Worm (Caenorhabditis elegans) whole organism, L4 larva: ENCODE data around the gene Y73F4A.1.

ENCODE experiments used
- D1046.2 ChIP-seq: fragments of 200-800 bp; sonication (Bioruptor generic); IDR thresholded peaks from 2 replicates; pipeline ENCODE4 v1.3.6; 2022; ENCODE audit warnings: missing genetic modification characterization, missing compliant biosample characterization
- F10B5.3 ChIP-seq: sonication (generic microtip); optimal IDR thresholded peaks from 2 replicates; lab custom pipeline; 2016; ENCODE audit warnings: mild to moderate bottlenecking, missing genetic modification characterization, missing compliant biosample characterization
- F49E8.2 ChIP-seq: sonication (generic microtip); optimal IDR thresholded peaks from 2 replicates; lab custom pipeline; 2016; ENCODE audit warnings: missing compliant biosample characterization, mild to moderate bottlenecking, missing genetic modification characterization, borderline replicate concordance
- T20F7.1 ChIP-seq: fragments of 200-800 bp; sonication (Bioruptor generic); optimal IDR thresholded peaks from 2 replicates; lab custom pipeline; 2018; ENCODE audit warnings: mild to moderate bottlenecking, missing genetic modification characterization, missing compliant biosample characterization
- Y105C5A.15 ChIP-seq: fragments of 200-800 bp; sonication (Bioruptor generic); IDR thresholded peaks from 2 replicates; pipeline ENCODE4 v1.3.6; 2022; ENCODE audit warnings: missing genetic modification characterization, missing compliant biosample characterization
- Y75B8A.6 ChIP-seq: fragments of 200-800 bp; sonication (Bioruptor generic); IDR thresholded peaks from 2 replicates; pipeline ENCODE4 v1.3.6; 2022; ENCODE audit warnings: missing genetic modification reagents, missing genetic modification characterization, missing compliant biosample characterization
- ZK337.2 ChIP-seq: fragments of 200-800 bp; sonication (Bioruptor generic); IDR thresholded peaks from 2 replicates; pipeline ENCODE4 v1.3.6; 2022; ENCODE audit warnings: missing genetic modification reagents, missing genetic modification characterization, missing compliant biosample characterization
- aha-1 ChIP-seq: fragments of 150-350 bp; peaks from one replicate; lab custom pipeline; 2014; ENCODE audit warnings: missing biosample characterization, missing genetic modification characterization
- arid-1 ChIP-seq: fragments of 200-800 bp; sonication (Bioruptor generic); conservative IDR thresholded peaks from 2 replicates; pipeline ENCODE4 v1.3.6; 2022; ENCODE audit warnings: missing genetic modification reagents, missing genetic modification characterization, missing compliant biosample characterization
- ceh-32 ChIP-seq: sonication (generic microtip); optimal IDR thresholded peaks from 2 replicates; lab custom pipeline; 2016; ENCODE audit warnings: mild to moderate bottlenecking, missing genetic modification characterization, missing compliant biosample characterization; ENCODE audit not compliant: poor library complexity
- ceh-82 ChIP-seq: sonication (generic microtip); optimal IDR thresholded peaks from 2 replicates; lab custom pipeline; 2017; ENCODE audit warnings: missing biosample characterization, missing genetic modification characterization
- cey-2 ChIP-seq: sonication (generic microtip); optimal IDR thresholded peaks from 3 replicates; lab custom pipeline; 2017; ENCODE audit warnings: missing genetic modification characterization, mild to moderate bottlenecking, missing compliant biosample characterization, antibody characterized with exemption, borderline replicate concordance; ENCODE audit not compliant: insufficient read depth
- daf-19 ChIP-seq: fragments of 200-800 bp; sonication (Bioruptor generic); conservative IDR thresholded peaks from 2 replicates; pipeline ENCODE4 v1.3.6; 2022; ENCODE audit warnings: missing genetic modification characterization, missing compliant biosample characterization
- dmd-6 ChIP-seq: fragments of 200-800 bp; sonication (Bioruptor generic); IDR thresholded peaks from 2 replicates; pipeline ENCODE4 v1.3.6; 2022; ENCODE audit warnings: missing genetic modification reagents, missing genetic modification characterization, missing compliant biosample characterization
- dve-1 ChIP-seq: sonication (generic microtip); optimal IDR thresholded peaks from 2 replicates; lab custom pipeline; 2017; ENCODE audit warnings: antibody characterized with exemption, mild to moderate bottlenecking, missing genetic modification characterization, missing compliant biosample characterization; ENCODE audit not compliant: insufficient read depth
- fkh-10 ChIP-seq: fragments of 150-350 bp; optimal IDR thresholded peaks from 2 replicates; lab custom pipeline; 2014; ENCODE audit warnings: missing biosample characterization, missing genetic modification reagents, missing genetic modification characterization
- hif-1 ChIP-seq, 2 experiments: sonication (generic microtip); optimal IDR thresholded peaks; 2 replicates each; lab custom pipeline; 2016 to 2017; ENCODE audit warnings: missing compliant biosample characterization in 2 of 2, missing genetic modification characterization in 2 of 2, missing genetic modification reagents in 2 of 2, missing genotype in 2 of 2, mild to moderate bottlenecking in 1 of 2
- lin-13 ChIP-seq: fragments of 150-350 bp; optimal IDR thresholded peaks from 2 replicates; lab custom pipeline; 2014; ENCODE audit warnings: missing biosample characterization, missing genetic modification reagents, missing genetic modification characterization
- lin-15B ChIP-seq: fragments of 150-350 bp; sonication (generic microtip); optimal IDR thresholded peaks from 3 replicates; lab custom pipeline; 2014; ENCODE audit warnings: missing biosample characterization, missing genetic modification characterization
- mdl-1 ChIP-seq, 2 experiments: fragments of 150-350 bp in 1 of 2; sonication (generic microtip) in 1 of 2; optimal IDR thresholded peaks; 2 replicates each; lab custom pipeline; 2014 to 2017; ENCODE audit warnings: missing biosample characterization in 2 of 2, missing genetic modification characterization in 2 of 2
- mdt-29 ChIP-seq: fragments of 200-800 bp; sonication (Bioruptor generic); IDR thresholded peaks from 2 replicates; pipeline ENCODE4 v1.3.6; 2022; ENCODE audit warnings: missing genetic modification reagents, missing genetic modification characterization, missing compliant biosample characterization
- mes-2 ChIP-seq: sonication (generic microtip); optimal IDR thresholded peaks from 2 replicates; lab custom pipeline; 2016; ENCODE audit warnings: missing genotype, mild to moderate bottlenecking, missing genetic modification characterization, missing compliant biosample characterization; ENCODE audit not compliant: poor library complexity, severe bottlenecking
- mxl-3 ChIP-seq: fragments of 200-800 bp; sonication (Bioruptor generic); optimal IDR thresholded peaks from 2 replicates; lab custom pipeline; 2018; ENCODE audit warnings: mild to moderate bottlenecking, missing genetic modification characterization, missing compliant biosample characterization
- nhr-10 ChIP-seq: fragments of 150-350 bp; optimal IDR thresholded peaks from 2 replicates; lab custom pipeline; 2014; ENCODE audit warnings: missing biosample characterization, missing genetic modification characterization
- nhr-102 ChIP-seq: sonication (generic microtip); optimal IDR thresholded peaks from 2 replicates; lab custom pipeline; 2016; ENCODE audit warnings: mild to moderate bottlenecking, missing genetic modification characterization, moderate library complexity, missing compliant biosample characterization
- nhr-25 ChIP-seq: sonication (generic microtip); optimal IDR thresholded peaks from 2 replicates; lab custom pipeline; 2017; ENCODE audit warnings: missing genetic modification characterization, mild to moderate bottlenecking, missing compliant biosample characterization, antibody characterized with exemption, moderate library complexity, borderline replicate concordance; ENCODE audit not compliant: insufficient read depth
- nhr-28 ChIP-seq: fragments of 150-350 bp; optimal IDR thresholded peaks from 2 replicates; lab custom pipeline; 2014; ENCODE audit warnings: missing biosample characterization, missing genetic modification characterization
- nhr-41 ChIP-seq: fragments of 200-800 bp; sonication (Bioruptor generic); IDR thresholded peaks from 2 replicates; pipeline ENCODE4 v1.3.6; 2022; ENCODE audit warnings: missing genetic modification reagents, missing genetic modification characterization, missing compliant biosample characterization
- nhr-6 ChIP-seq: fragments of 150-350 bp; optimal IDR thresholded peaks from 2 replicates; lab custom pipeline; 2014; ENCODE audit warnings: missing biosample characterization, missing genetic modification characterization
- nhr-76 ChIP-seq: fragments of 150-350 bp; optimal IDR thresholded peaks from 2 replicates; lab custom pipeline; 2014; ENCODE audit warnings: missing biosample characterization, missing genetic modification characterization
- pqm-1 ChIP-seq: sonication (generic microtip); optimal IDR thresholded peaks from 2 replicates; lab custom pipeline; 2017; ENCODE audit warnings: missing biosample characterization, missing genetic modification characterization
- skn-1 ChIP-seq: fragments of 150-350 bp; optimal IDR thresholded peaks from 2 replicates; lab custom pipeline; 2014; ENCODE audit warnings: missing biosample characterization, missing genetic modification characterization
- snpc-1.2 ChIP-seq: fragments of 200-800 bp; sonication (Bioruptor generic); IDR thresholded peaks from 2 replicates; pipeline ENCODE4 v1.3.6; 2022; ENCODE audit warnings: missing genetic modification reagents, missing genetic modification characterization, missing compliant biosample characterization
- snpc-4 ChIP-seq: fragments of 150-350 bp; optimal IDR thresholded peaks from 2 replicates; lab custom pipeline; 2014; ENCODE audit warnings: missing biosample characterization, missing genetic modification characterization
- spr-3 ChIP-seq: fragments of 200-800 bp; sonication (Bioruptor generic); optimal IDR thresholded peaks from 2 replicates; lab custom pipeline; 2018; ENCODE audit warnings: mild to moderate bottlenecking, missing genetic modification characterization, missing compliant biosample characterization
- unc-39 ChIP-seq: sonication (generic microtip); optimal IDR thresholded peaks from 2 replicates; lab custom pipeline; 2017; ENCODE audit warnings: missing biosample characterization, missing genetic modification characterization
- unc-62 ChIP-seq, 3 experiments: fragments of 150-350 bp in 1 of 3; sonication (generic microtip); optimal IDR thresholded peaks in 2 of 3; peaks in 1 of 3; 1 replicate in 1 of 3; 2 replicates in 2 of 3; lab custom pipeline; 2014 to 2017; ENCODE audit warnings: missing biosample characterization in 3 of 3, missing genetic modification characterization in 3 of 3, missing genetic modification reagents in 3 of 3, missing genotype in 1 of 3
- zip-11 ChIP-seq: fragments of 200-800 bp; sonication (Bioruptor generic); IDR thresholded peaks from 2 replicates; pipeline ENCODE4 v1.3.6; 2022; ENCODE audit warnings: missing genetic modification characterization, missing compliant biosample characterization
- ztf-7 ChIP-seq: fragments of 150-350 bp; optimal IDR thresholded peaks from 2 replicates; lab custom pipeline; 2014; ENCODE audit warnings: missing biosample characterization, missing genetic modification characterization

The Y73F4A.1 gene

ce11 chrIV:9007947-9008346 lies 37.2 kb downstream of the Y73F4A.1 start (continued):
- TF ChIP-seq nhr-25 (tag; lab: Kevin White, UChicago) (no peak), Y75B8A.6 (GFP tag; lab: Robert Waterston, UW) (no peak), mxl-3 (no peak)
- TF ChIP-seq, all 104 proteins: peak for 0

ce11 chrIV:9005310-9005709 lies 39.8 kb downstream of the Y73F4A.1 start, which contains the start of gene unc-129:
TSS of gene unc-129 (minus strand) at chrIV:9005410.
- TF ChIP-seq skn-1 (tag; lab: Kevin White, UChicago) (no peak), unc-62 (GFP tag; optimal IDR thresholded peaks at IDR 0.05 in 1 of 2; lab: Kevin White, UChicago) (peak in 1 of 2 experiments; percentile 69), unc-62 (tag; optimal IDR thresholded peaks at IDR 0.05; lab: Kevin White, UChicago) (no peak)

- TF ChIP-seq F49E8.2 (no peak), spr-3 (no peak), Y105C5A.15 (no peak), unc-39 (tag; lab: Kevin White, UChicago) (no peak), ceh-32 (tag; lab: Kevin White, UChicago) (no peak), mes-2 (tag; lab: Kevin White, UChicago) (no peak)
- TF ChIP-seq, all 104 proteins: peak for 0
Measured at ce11 chrIV:9002636-9003035, 42.5 kb downstream of the Y73F4A.1 start, which contains the start of gene C53D6.8. TSS of gene C53D6.8 (minus strand) at chrIV:9002736.

- TF ChIP-seq pqm-1 (tag; lab: Kevin White, UChicago): no peak
- TF ChIP-seq F10B5.3 (tag; lab: Kevin White, UChicago): no peak
- TF ChIP-seq dmd-6 (GFP tag; lab: Robert Waterston, UW): no peak
- TF ChIP-seq aha-1 (tag; lab: Kevin White, UChicago): peak; percentile 69
- TF ChIP-seq nhr-25 (tag; lab: Kevin White, UChicago): no peak
- TF ChIP-seq ztf-7 (tag; lab: Kevin White, UChicago): no peak
- TF ChIP-seq ZK337.2: no peak
- peak; percentile 68 for TF ChIP-seq F49E8.2
- no peak for TF ChIP-seq daf-19 (GFP tag; lab: Robert Waterston, UW)
- no peak for TF ChIP-seq arid-1 (GFP tag; lab: Robert Waterston, UW)
- TF ChIP-seq D1046.2 (GFP tag; lab: Robert Waterston, UW): no peak
- peak; percentile 36 for TF ChIP-seq dve-1 (tag; lab: Kevin White, UChicago)
- TF ChIP-seq cey-2 (tag; lab: Kevin White, UChicago): no peak
- TF ChIP-seq nhr-76 (tag; lab: Kevin White, UChicago): no peak
- no peak for TF ChIP-seq lin-13 (GFP tag; lab: Kevin White, UChicago)
- TF ChIP-seq nhr-41 (GFP tag; lab: Robert Waterston, UW): no peak
- TF ChIP-seq mdl-1 (tag; optimal IDR thresholded peaks at IDR 0.05; lab: Kevin White, UChicago): no peak
- peak; percentile 90 for TF ChIP-seq snpc-1.2 (GFP tag; lab: Robert Waterston, UW)
- TF ChIP-seq T20F7.1 (GFP tag; lab: Kevin White, UChicago): no peak
- no peak for TF ChIP-seq ceh-82 (tag; lab: Kevin White, UChicago)
- TF ChIP-seq nhr-10: no peak
- no peak for TF ChIP-seq nhr-28 (tag; lab: Kevin White, UChicago)
- TF ChIP-seq nhr-102: peak; percentile 32
- TF ChIP-seq zip-11: no peak
- no peak for TF ChIP-seq mdt-29 (GFP tag; lab: Robert Waterston, UW)
- TF ChIP-seq snpc-4: peak; percentile 40
- no peak for TF ChIP-seq nhr-6 (tag; lab: Kevin White, UChicago)
- no peak for TF ChIP-seq hif-1 (tag; optimal IDR thresholded peaks at IDR 0.05; lab: Kevin White, UChicago)
- TF ChIP-seq lin-15B (tag; lab: Kevin White, UChicago): no peak
- TF ChIP-seq fkh-10 (GFP tag; lab: Kevin White, UChicago): no peak
Measured at ce11 chrIV:9001184-9001583, 44.0 kb downstream of the Y73F4A.1 start.
